Worm (Caenorhabditis elegans): ENCODE measurements around the gene T19D12.6.

- TF ChIP-seq dao-5 (tag; optimal IDR thresholded peaks at IDR 0.05), result no peak
- TF ChIP-seq W03F9.2 (tag; optimal IDR thresholded peaks at IDR 0.05), result no peak
Observed at ce11 chrII:6663799-6664198, 20.9 kb upstream of the T19D12.6 start.

Data from whole organism, L4/young adult.